Worm (Caenorhabditis elegans) whole organism, L1 larva: ENCODE results near the gene K03B4.9.

ENCODE experiments used
- ama-1 ChIP-seq: fragments of 150-350 bp; optimal IDR thresholded peaks from 2 replicates; lab custom pipeline; 2014
- ces-1 ChIP-seq: fragments of 150-350 bp; optimal IDR thresholded peaks from 2 replicates; lab custom pipeline; 2014; ENCODE audit warnings: missing biosample characterization, missing genetic modification reagents, missing genetic modification characterization
- fos-1 ChIP-seq: fragments of 150-350 bp; optimal IDR thresholded peaks from 2 replicates; lab custom pipeline; 2014; ENCODE audit warnings: missing biosample characterization, missing genetic modification characterization
- grh-1 ChIP-seq: fragments of 200-800 bp; sonication (Bioruptor generic); IDR thresholded peaks from 2 replicates; pipeline ENCODE4 v1.3.6; 2022; ENCODE audit warnings: missing genetic modification reagents, missing genetic modification characterization, missing compliant biosample characterization
- lin-35 ChIP-seq, 2 experiments: fragments of 150-350 bp; optimal IDR thresholded peaks; 2 replicates each; lab custom pipeline; 2014; ENCODE audit warnings: missing biosample characterization in 2 of 2, missing genetic modification characterization in 2 of 2, missing genetic modification reagents in 2 of 2
- lin-39 ChIP-seq: fragments of 150-350 bp; optimal IDR thresholded peaks from 2 replicates; lab custom pipeline; 2014; ENCODE audit warnings: missing biosample characterization, missing genetic modification reagents, missing genetic modification characterization
- mdl-1 ChIP-seq, 2 experiments: fragments of 150-350 bp; optimal IDR thresholded peaks; 2 replicates each; lab custom pipeline; 2014 to 2017; ENCODE audit warnings: missing biosample characterization in 2 of 2, missing genetic modification characterization in 2 of 2, inconsistent platforms in 1 of 2
- mef-2 ChIP-seq: fragments of 150-350 bp; optimal IDR thresholded peaks from 2 replicates; lab custom pipeline; 2014; ENCODE audit warnings: missing biosample characterization, missing genetic modification characterization
- nhr-237 ChIP-seq: fragments of 150-350 bp; optimal IDR thresholded peaks from 2 replicates; lab custom pipeline; 2014; ENCODE audit warnings: missing biosample characterization, missing genetic modification characterization
- nhr-77 ChIP-seq: fragments of 150-350 bp; optimal IDR thresholded peaks from 2 replicates; lab custom pipeline; 2014; ENCODE audit warnings: missing biosample characterization, missing genetic modification characterization
- pag-3 ChIP-seq: sonication (generic microtip); optimal IDR thresholded peaks from 2 replicates; lab custom pipeline; 2017; ENCODE audit warnings: missing genetic modification characterization, mild to moderate bottlenecking, missing compliant biosample characterization, antibody characterized with exemption, borderline replicate concordance; ENCODE audit not compliant: insufficient read depth
- sox-4 ChIP-seq: sonication (generic microtip); optimal IDR thresholded peaks from 2 replicates; lab custom pipeline; 2016; ENCODE audit warnings: missing genetic modification characterization, missing compliant biosample characterization
- unc-62 ChIP-seq: fragments of 150-350 bp; optimal IDR thresholded peaks from 2 replicates; lab custom pipeline; 2014; ENCODE audit warnings: missing biosample characterization, missing genetic modification reagents, missing genetic modification characterization
- ztf-11 ChIP-seq, 2 experiments: sonication (generic microtip); optimal IDR thresholded peaks; 2 replicates each; lab custom pipeline; 2016 to 2017; ENCODE audit warnings: missing genetic modification characterization in 2 of 2, missing biosample characterization in 1 of 2, missing compliant biosample characterization in 1 of 2

DNA sequence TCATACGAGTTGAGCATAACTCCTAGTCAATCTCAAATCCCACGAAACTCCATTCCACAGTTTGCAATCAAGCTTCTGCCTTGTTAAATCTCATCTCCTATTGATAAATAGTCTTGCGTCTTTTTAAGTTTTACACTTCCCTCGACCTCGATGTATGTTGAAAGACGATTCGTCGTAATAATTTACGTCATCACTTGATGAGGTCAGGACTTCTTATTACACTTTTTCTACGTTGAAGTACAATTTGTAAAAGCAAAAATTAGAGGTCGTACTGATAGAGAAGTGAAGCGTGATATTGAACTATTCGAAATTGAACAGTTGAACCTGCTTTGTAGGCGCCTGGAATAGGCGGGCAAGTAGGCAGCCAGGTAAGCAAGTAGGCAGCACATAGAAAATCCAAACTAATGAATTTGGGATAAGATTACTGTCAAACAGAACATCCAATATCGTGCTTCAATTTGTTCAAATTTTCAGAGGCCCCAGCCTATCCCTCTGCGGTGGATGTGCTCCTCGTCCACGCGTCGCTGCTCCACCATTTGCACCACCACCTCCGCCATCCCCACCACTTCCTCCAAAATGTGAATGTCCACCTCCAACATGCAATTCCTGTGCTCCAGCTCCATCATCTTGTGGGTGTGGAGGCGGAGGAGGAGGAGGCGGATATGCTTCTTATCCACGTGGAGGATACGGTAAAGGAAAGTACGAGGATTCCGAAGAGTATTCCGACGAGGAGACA is 22.6 kb downstream of the K03B4.9 start:
- TF ChIP-seq pag-3 (tag; lab: Kevin White, UChicago) (no peak), grh-1 (GFP tag; lab: Robert Waterston, UW) (no peak), ztf-11 (tag; optimal IDR thresholded peaks at IDR 0.05; lab: Kevin White, UChicago) (no peak), lin-35 (GFP tag; optimal IDR thresholded peaks at IDR 0.05; lab: Kevin White, UChicago) (no peak), mdl-1 (tag; optimal IDR thresholded peaks at IDR 0.05; lab: Kevin White, UChicago) (no peak), lin-39 (tag; lab: Kevin White, UChicago) (no peak), ama-1 (lab: Kevin White, UChicago) (no peak), sox-4 (tag; lab: Kevin White, UChicago) (no peak), nhr-237 (tag; lab: Kevin White, UChicago) (no peak), fos-1 (no peak), unc-62 (no peak), nhr-77 (tag; lab: Kevin White, UChicago) (no peak), mef-2 (tag; lab: Kevin White, UChicago) (no peak), ces-1 (GFP tag; lab: Kevin White, UChicago) (no peak)
